Fruit fly (Drosophila melanogaster): ENCODE data around the gene Tpc1.

DNA sequence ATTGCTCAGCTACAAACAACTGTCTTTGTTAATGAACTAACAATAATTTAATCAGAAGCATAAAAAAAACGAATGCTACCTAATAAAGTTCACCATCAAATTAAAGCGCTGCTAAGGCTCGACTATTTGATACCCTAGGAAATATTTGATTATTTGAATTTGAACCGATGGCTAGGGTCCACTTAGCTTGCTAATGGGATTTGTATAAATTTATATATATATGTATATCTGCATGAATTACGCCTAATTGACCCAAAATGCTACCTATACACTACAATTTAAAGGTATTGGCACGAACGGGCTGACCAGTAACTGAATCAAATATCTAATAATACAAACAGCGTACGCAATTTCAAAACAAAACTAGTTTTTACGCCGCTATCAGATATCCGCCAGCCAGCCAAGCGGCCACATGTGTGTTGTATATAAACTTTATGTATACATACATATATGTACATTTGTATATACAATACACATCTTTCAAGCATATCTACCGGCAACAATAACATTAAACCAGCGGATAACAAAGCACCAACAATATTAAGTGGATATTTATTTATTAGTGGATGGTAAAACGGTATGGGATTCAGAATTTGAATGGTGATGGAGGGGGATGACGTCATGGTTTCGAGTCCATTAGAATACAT lies 2.2 kb upstream of the Tpc1 start:
- TF ChIP-seq tj (GFP tag; optimal IDR thresholded peaks at IDR 0.05) (no peak), CG5204 (GFP tag; optimal IDR thresholded peaks at IDR 0.05) (no peak), pad (GFP tag; optimal IDR thresholded peaks at IDR 0.05) (no peak), bab1 (GFP tag; optimal IDR thresholded peaks at IDR 0.05) (no peak), Hr96 (GFP tag; optimal IDR thresholded peaks at IDR 0.05) (no peak), cnc (optimal IDR thresholded peaks at IDR 0.05) (no peak), ovo (GFP tag; optimal IDR thresholded peaks at IDR 0.05) (no peak), Mnt (GFP tag; optimal IDR thresholded peaks at IDR 0.05) (no peak), Clk (GFP tag; optimal IDR thresholded peaks at IDR 0.05) (no peak), CG7045 (GFP tag; optimal IDR thresholded peaks at IDR 0.05) (no peak), toe (GFP tag; optimal IDR thresholded peaks at IDR 0.05) (no peak), CG1620 (GFP tag; optimal IDR thresholded peaks at IDR 0.05) (no peak)

Measured in whole organism, adult.